Worm (Caenorhabditis elegans) whole organism, mixed stage, embryonic: ENCODE measurements around the gene cfim-2.

Experiments used
- bed-3 ChIP-seq: fragments of 200-800 bp; sonication (Bioruptor generic); optimal IDR thresholded peaks from 3 replicates; lab custom pipeline; 2018; ENCODE audit warnings: mild to moderate bottlenecking, missing genetic modification characterization, moderate library complexity, missing compliant biosample characterization
- blmp-1 ChIP-seq: fragments of 150-350 bp; optimal IDR thresholded peaks from 2 replicates; lab custom pipeline; 2014; ENCODE audit warnings: missing biosample characterization, missing genetic modification characterization
- drap-1 ChIP-seq: fragments of 200-800 bp; sonication (Bioruptor generic); optimal IDR thresholded peaks from 3 replicates; lab custom pipeline; 2018; ENCODE audit warnings: mild to moderate bottlenecking, missing genetic modification characterization, missing compliant biosample characterization
- nhr-12 ChIP-seq: fragments of 150-350 bp; optimal IDR thresholded peaks from 2 replicates; lab custom pipeline; 2014; ENCODE audit warnings: missing biosample characterization, missing genetic modification characterization
- nhr-237 ChIP-seq: fragments of 150-350 bp; optimal IDR thresholded peaks from 2 replicates; lab custom pipeline; 2014; ENCODE audit warnings: missing biosample characterization, missing genetic modification characterization
- unc-62 ChIP-seq: fragments of 150-350 bp; optimal IDR thresholded peaks from 2 replicates; lab custom pipeline; 2014; ENCODE audit warnings: missing biosample characterization, missing genetic modification reagents, missing genetic modification characterization

DNA sequence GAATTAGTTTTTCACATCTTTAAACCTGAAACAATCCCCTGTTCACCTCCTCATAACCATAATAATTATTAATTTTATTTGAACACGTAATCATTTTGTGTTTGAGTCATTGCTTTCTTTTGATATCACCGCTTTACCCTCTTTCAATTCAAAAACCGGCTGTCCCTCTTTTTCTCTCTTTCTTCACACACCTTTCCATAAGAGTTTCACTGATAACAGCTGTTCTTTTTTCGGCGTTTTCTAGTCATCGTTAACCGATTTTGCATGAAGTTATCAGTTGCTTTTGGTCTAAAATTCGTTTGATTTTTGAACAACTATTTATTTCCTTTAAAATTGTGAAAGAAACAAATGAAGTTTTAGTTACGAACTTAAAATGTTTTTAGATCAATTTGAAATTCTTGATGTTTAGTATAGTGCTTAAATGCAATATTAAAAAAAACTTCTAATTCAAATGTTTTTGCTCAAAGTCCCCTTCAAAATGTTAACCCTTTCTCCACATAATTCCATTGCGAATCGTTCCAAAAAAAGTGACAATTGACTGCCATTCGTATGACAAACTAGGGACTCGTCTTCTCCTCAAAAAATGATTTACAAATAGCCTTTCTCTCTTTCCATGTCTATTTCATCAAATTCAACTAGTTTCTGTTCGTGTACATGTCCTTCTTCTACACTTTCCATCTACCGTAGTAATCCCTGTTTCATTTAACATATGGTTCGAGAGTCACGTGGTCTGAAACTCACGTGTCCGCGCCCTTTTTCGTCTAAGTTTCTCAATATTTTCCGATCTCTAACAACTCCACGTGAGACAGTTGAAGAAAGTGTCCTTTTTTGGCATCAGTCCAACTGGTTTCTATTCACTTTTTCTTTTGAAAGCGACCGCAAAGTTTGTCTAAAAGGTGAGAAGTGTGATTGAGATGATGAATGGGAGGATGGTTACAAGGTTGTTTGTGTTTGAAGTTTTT is 23.2 kb downstream of the cfim-2 start:
- TF ChIP-seq blmp-1 (tag; lab: Kevin White, UChicago) (no peak), nhr-237 (tag; lab: Kevin White, UChicago) (no peak), nhr-12 (tag; lab: Kevin White, UChicago) (no peak), unc-62 (GFP tag; lab: Kevin White, UChicago) (no peak), bed-3 (GFP tag; lab: Kevin White, UChicago) (no peak), drap-1 (GFP tag; lab: Kevin White, UChicago) (no peak)
